Fruit fly (Drosophila melanogaster): ENCODE data around the gene CG16753.
A peak's percentile ranks its signal among the peaks of the same experiment; 100 is the strongest.

The CG16753 gene

dm6 chr3L:3035769-3036583, 18.9 kb upstream of the CG16753 start:
- TF ChIP-seq jim (GFP tag; optimal IDR thresholded peaks at IDR 0.05) (no peak), CrebA (GFP tag; optimal IDR thresholded peaks at IDR 0.05; ENCODE audit: borderline replicate concordance) (no peak), woc (GFP tag; optimal IDR thresholded peaks at IDR 0.05) (peak; percentile 14), br (GFP tag; optimal IDR thresholded peaks at IDR 0.05) (peak; percentile 73), CG32264 (GFP tag; optimal IDR thresholded peaks at IDR 0.05) (peak; percentile 10), lola (GFP tag; optimal IDR thresholded peaks at IDR 0.05) (no peak), rgr (GFP tag; optimal IDR thresholded peaks at IDR 0.05) (peak; percentile 76), Sp1 (GFP tag; optimal IDR thresholded peaks at IDR 0.05) (peak; percentile 76), Dfd (GFP tag; optimal IDR thresholded peaks at IDR 0.05) (no peak), sage (GFP tag; optimal IDR thresholded peaks at IDR 0.05) (no peak), dsf (GFP tag; optimal IDR thresholded peaks at IDR 0.05; ENCODE audit: borderline replicate concordance) (no peak), foxo (GFP tag; optimal IDR thresholded peaks at IDR 0.05) (peak in 1 of 2 experiments; percentile 78), GATAd (GFP tag; optimal IDR thresholded peaks at IDR 0.05) (no peak), Hnf4 (GFP tag; optimal IDR thresholded peaks at IDR 0.05) (peak; percentile 41), sv (GFP tag; optimal IDR thresholded peaks at IDR 0.05) (peak; percentile 71), Jra (GFP tag; optimal IDR thresholded peaks at IDR 0.05) (peak; percentile 4), Abd-B (GFP tag; optimal IDR thresholded peaks at IDR 0.05) (no peak), Rel (GFP tag; optimal IDR thresholded peaks at IDR 0.05) (no peak), Rel (tag; optimal IDR thresholded peaks at IDR 0.05) (peak; percentile 27), h (GFP tag; optimal IDR thresholded peaks at IDR 0.05) (peak; percentile 85), fru (GFP tag; optimal IDR thresholded peaks at IDR 0.05) (peak; percentile 81), CG9705 (GFP tag; optimal IDR thresholded peaks at IDR 0.05) (peak; percentile 52), psq (GFP tag; optimal IDR thresholded peaks at IDR 0.05) (peak; percentile 35), HLH106 (tag; optimal IDR thresholded peaks at IDR 0.05) (peak; percentile 55), tai (GFP tag; optimal IDR thresholded peaks at IDR 0.05) (no peak), dmrt93B (GFP tag; optimal IDR thresholded peaks at IDR 0.05) (peak; percentile 33), OdsH (GFP tag; optimal IDR thresholded peaks at IDR 0.05) (peak; percentile 70), ey (GFP tag; optimal IDR thresholded peaks at IDR 0.05) (peak; percentile 74)

dm6 chr3L:3036951-3037586, 17.8 kb upstream of the CG16753 start:
- TF ChIP-seq Hnf4 (GFP tag; optimal IDR thresholded peaks at IDR 0.05) (peak; percentile 47), Abd-B (GFP tag; optimal IDR thresholded peaks at IDR 0.05) (no peak), brk (GFP tag; optimal IDR thresholded peaks at IDR 0.05) (peak; percentile 34), GATAd (GFP tag; optimal IDR thresholded peaks at IDR 0.05) (no peak), Mio (GFP tag; optimal IDR thresholded peaks at IDR 0.05) (no peak), tai (GFP tag; optimal IDR thresholded peaks at IDR 0.05) (no peak), CG9705 (GFP tag; optimal IDR thresholded peaks at IDR 0.05) (no peak), Vsx2 (GFP tag; optimal IDR thresholded peaks at IDR 0.05; ENCODE audit: partially characterized antibody) (no peak), N (GFP tag; optimal IDR thresholded peaks at IDR 0.05) (no peak), jim (GFP tag; optimal IDR thresholded peaks at IDR 0.05) (no peak), foxo (GFP tag; optimal IDR thresholded peaks at IDR 0.05) (peak in 1 of 2 experiments; percentile 59), Dif (GFP tag; optimal IDR thresholded peaks at IDR 0.05; ENCODE audit: partially characterized antibody) (no peak), CG32264 (GFP tag; optimal IDR thresholded peaks at IDR 0.05) (no peak), Myc (optimal IDR thresholded peaks at IDR 0.05) (no peak), Sp1 (GFP tag; optimal IDR thresholded peaks at IDR 0.05) (peak; percentile 2), dl (GFP tag; optimal IDR thresholded peaks at IDR 0.05; ENCODE audit: insufficient read depth in 1 of 2, partially characterized antibody in 2 of 2) (no peak), Hr83 (GFP tag; optimal IDR thresholded peaks at IDR 0.05; ENCODE audit: poor library complexity, severe bottlenecking) (no peak), Hr78 (GFP tag; optimal IDR thresholded peaks at IDR 0.05) (no peak), ey (GFP tag; optimal IDR thresholded peaks at IDR 0.05) (peak; percentile 52), HLH106 (tag; optimal IDR thresholded peaks at IDR 0.05) (peak; percentile 9), dmrt93B (GFP tag; optimal IDR thresholded peaks at IDR 0.05) (no peak), dsf (GFP tag; optimal IDR thresholded peaks at IDR 0.05; ENCODE audit: borderline replicate concordance) (no peak), pan (optimal IDR thresholded peaks at IDR 0.05) (no peak), usp (GFP tag; optimal IDR thresholded peaks at IDR 0.05) (no peak), h (GFP tag; optimal IDR thresholded peaks at IDR 0.05) (peak; percentile 66), sage (GFP tag; optimal IDR thresholded peaks at IDR 0.05) (no peak), lola (GFP tag; optimal IDR thresholded peaks at IDR 0.05) (no peak), psq (GFP tag; optimal IDR thresholded peaks at IDR 0.05) (peak; percentile 49), br (GFP tag; optimal IDR thresholded peaks at IDR 0.05) (peak; percentile 71), OdsH (GFP tag; optimal IDR thresholded peaks at IDR 0.05) (peak; percentile 60), fru (GFP tag; optimal IDR thresholded peaks at IDR 0.05) (peak; percentile 45), Dfd (GFP tag; optimal IDR thresholded peaks at IDR 0.05) (no peak), CrebA (GFP tag; optimal IDR thresholded peaks at IDR 0.05; ENCODE audit: borderline replicate concordance) (no peak), woc (GFP tag; optimal IDR thresholded peaks at IDR 0.05) (peak; percentile 61), Rel (GFP tag; optimal IDR thresholded peaks at IDR 0.05) (no peak), Rel (tag; optimal IDR thresholded peaks at IDR 0.05) (peak; percentile 19), rgr (GFP tag; optimal IDR thresholded peaks at IDR 0.05) (peak; percentile 61), Jra (GFP tag; optimal IDR thresholded peaks at IDR 0.05) (peak; percentile 13), sv (GFP tag; optimal IDR thresholded peaks at IDR 0.05) (no peak)
